Worm (Caenorhabditis elegans): Measurements from ENCODE around the gene best-20.

Gene best-20

ce11 chrIV:3755921-3756320 is at the start of gene best-20:
TSS of gene best-20 (plus strand) at chrIV:3756221.
- TF ChIP-seq ref-1 (GFP tag; conservative IDR thresholded peaks at IDR 0.05): no peak
- no peak for TF ChIP-seq klf-2 (GFP tag; conservative IDR thresholded peaks at IDR 0.05)
- TF ChIP-seq tab-1 (GFP tag; IDR thresholded peaks at IDR 0.05): no peak
- TF ChIP-seq T22C8.4 (GFP tag; IDR thresholded peaks at IDR 0.05): no peak
- TF ChIP-seq flt-1 (GFP tag; IDR thresholded peaks at IDR 0.05): no peak
- no peak for TF ChIP-seq ztf-23 (GFP tag; IDR thresholded peaks at IDR 0.05)
- TF ChIP-seq ztf-29 (GFP tag; IDR thresholded peaks at IDR 0.05): no peak
- TF ChIP-seq cog-1 (tag; optimal IDR thresholded peaks at IDR 0.05): no peak
- TF ChIP-seq med-1 (GFP tag; optimal IDR thresholded peaks at IDR 0.05; ENCODE audit: insufficient read depth): no peak

ce11 chrIV:3709200-3709599 is 46.8 kb upstream of the best-20 start, which contains the start of gene Y37E11AL.1:
TSS of gene Y37E11AL.1 (plus strand) at chrIV:3709500.
- TF ChIP-seq ztf-29 (GFP tag; IDR thresholded peaks at IDR 0.05): no peak
- no peak for TF ChIP-seq med-1 (GFP tag; optimal IDR thresholded peaks at IDR 0.05; ENCODE audit: insufficient read depth)
- no peak for TF ChIP-seq tab-1 (GFP tag; IDR thresholded peaks at IDR 0.05)
- TF ChIP-seq ref-1 (GFP tag; conservative IDR thresholded peaks at IDR 0.05): no peak
- no peak for TF ChIP-seq ztf-23 (GFP tag; IDR thresholded peaks at IDR 0.05)
- no peak for TF ChIP-seq klf-2 (GFP tag; conservative IDR thresholded peaks at IDR 0.05)
- TF ChIP-seq flt-1 (GFP tag; IDR thresholded peaks at IDR 0.05): no peak
- no peak for TF ChIP-seq cog-1 (tag; optimal IDR thresholded peaks at IDR 0.05)
- TF ChIP-seq T22C8.4 (GFP tag; IDR thresholded peaks at IDR 0.05): no peak

- TF ChIP-seq tab-1 (GFP tag; IDR thresholded peaks at IDR 0.05) (no peak), ref-1 (GFP tag; conservative IDR thresholded peaks at IDR 0.05) (no peak), med-1 (GFP tag; optimal IDR thresholded peaks at IDR 0.05; ENCODE audit: insufficient read depth) (no peak)
Measured at ce11 chrIV:3710737-3711136, 45.3 kb upstream of the best-20 start.

- TF ChIP-seq ztf-23 (GFP tag; IDR thresholded peaks at IDR 0.05) (no peak), cog-1 (tag; optimal IDR thresholded peaks at IDR 0.05) (no peak), flt-1 (GFP tag; IDR thresholded peaks at IDR 0.05) (no peak), ztf-29 (GFP tag; IDR thresholded peaks at IDR 0.05) (no peak), klf-2 (GFP tag; conservative IDR thresholded peaks at IDR 0.05) (no peak), ref-1 (GFP tag; conservative IDR thresholded peaks at IDR 0.05) (no peak), tab-1 (GFP tag; IDR thresholded peaks at IDR 0.05) (no peak), med-1 (GFP tag; optimal IDR thresholded peaks at IDR 0.05; ENCODE audit: insufficient read depth) (no peak), T22C8.4 (GFP tag; IDR thresholded peaks at IDR 0.05) (no peak)
Measured at ce11 chrIV:3719057-3719456, 37.0 kb upstream of the best-20 start, which contains the start of gene Y37E11AM.3. TSS of gene Y37E11AM.3 (minus strand) at chrIV:3719157.

- TF ChIP-seq med-1 (GFP tag; optimal IDR thresholded peaks at IDR 0.05; ENCODE audit: insufficient read depth) (no peak), klf-2 (GFP tag; conservative IDR thresholded peaks at IDR 0.05) (no peak), flt-1 (GFP tag; IDR thresholded peaks at IDR 0.05) (no peak), T22C8.4 (GFP tag; IDR thresholded peaks at IDR 0.05) (no peak), cog-1 (tag; optimal IDR thresholded peaks at IDR 0.05) (no peak), ref-1 (GFP tag; conservative IDR thresholded peaks at IDR 0.05) (no peak), ztf-23 (GFP tag; IDR thresholded peaks at IDR 0.05) (no peak), tab-1 (GFP tag; IDR thresholded peaks at IDR 0.05) (no peak), ztf-29 (GFP tag; IDR thresholded peaks at IDR 0.05) (no peak)
Measured at ce11 chrIV:3720644-3721043, 35.4 kb upstream of the best-20 start.

ce11 chrIV:3721973-3722372 is 34.0 kb upstream of the best-20 start:
- TF ChIP-seq tab-1 (GFP tag; IDR thresholded peaks at IDR 0.05) (no peak), flt-1 (GFP tag; IDR thresholded peaks at IDR 0.05) (no peak), cog-1 (tag; optimal IDR thresholded peaks at IDR 0.05) (no peak), ztf-23 (GFP tag; IDR thresholded peaks at IDR 0.05) (no peak), ref-1 (GFP tag; conservative IDR thresholded peaks at IDR 0.05) (no peak)

ce11 chrIV:3722690-3723089 is 33.3 kb upstream of the best-20 start, which contains the start of gene Y37E11AM.4:
TSS of gene Y37E11AM.4 (minus strand) at chrIV:3722790.
- TF ChIP-seq flt-1 (GFP tag; IDR thresholded peaks at IDR 0.05) (no peak), cog-1 (tag; optimal IDR thresholded peaks at IDR 0.05) (no peak), ztf-23 (GFP tag; IDR thresholded peaks at IDR 0.05) (no peak), klf-2 (GFP tag; conservative IDR thresholded peaks at IDR 0.05) (no peak), med-1 (GFP tag; optimal IDR thresholded peaks at IDR 0.05; ENCODE audit: insufficient read depth) (no peak), ref-1 (GFP tag; conservative IDR thresholded peaks at IDR 0.05) (no peak)

ce11 chrIV:3725361-3725760 is 30.7 kb upstream of the best-20 start, which contains the start of gene Y37E11AM.2:
TSS of gene Y37E11AM.2 (minus strand) at chrIV:3725461.
- TF ChIP-seq T22C8.4 (GFP tag; IDR thresholded peaks at IDR 0.05) (no peak), flt-1 (GFP tag; IDR thresholded peaks at IDR 0.05) (no peak), klf-2 (GFP tag; conservative IDR thresholded peaks at IDR 0.05) (no peak), tab-1 (GFP tag; IDR thresholded peaks at IDR 0.05) (no peak), ztf-29 (GFP tag; IDR thresholded peaks at IDR 0.05) (no peak), med-1 (GFP tag; optimal IDR thresholded peaks at IDR 0.05; ENCODE audit: insufficient read depth) (no peak), ref-1 (GFP tag; conservative IDR thresholded peaks at IDR 0.05) (no peak), cog-1 (tag; optimal IDR thresholded peaks at IDR 0.05) (no peak)

- TF ChIP-seq cog-1 (tag; optimal IDR thresholded peaks at IDR 0.05): peak; percentile 38
- no peak for TF ChIP-seq klf-2 (GFP tag; conservative IDR thresholded peaks at IDR 0.05)
Measured at ce11 chrIV:3725845-3726244, 30.2 kb upstream of the best-20 start, which contains the start of gene smgl-2. TSS of gene smgl-2 (plus strand) at chrIV:3726164.

ce11 chrIV:3731430-3731829 is 24.6 kb upstream of the best-20 start:
- TF ChIP-seq ztf-23 (GFP tag; IDR thresholded peaks at IDR 0.05) (no peak), T22C8.4 (GFP tag; IDR thresholded peaks at IDR 0.05) (no peak), flt-1 (GFP tag; IDR thresholded peaks at IDR 0.05) (no peak), tab-1 (GFP tag; IDR thresholded peaks at IDR 0.05) (no peak), klf-2 (GFP tag; conservative IDR thresholded peaks at IDR 0.05) (no peak), med-1 (GFP tag; optimal IDR thresholded peaks at IDR 0.05; ENCODE audit: insufficient read depth) (no peak), ref-1 (GFP tag; conservative IDR thresholded peaks at IDR 0.05) (no peak), cog-1 (tag; optimal IDR thresholded peaks at IDR 0.05) (no peak)

Data from whole organism, midembryonic.